Worm (Caenorhabditis elegans) whole organism, L4 larva: ENCODE measurements around the gene nish-1.
A peak's percentile ranks its signal among the peaks of the same experiment; 100 is the strongest.

Source experiments
- T26A8.4 ChIP-seq: fragments of 200-800 bp; sonication (Bioruptor generic); IDR thresholded peaks from 2 replicates; pipeline ENCODE4 v1.3.6; 2022; ENCODE audit warnings: missing genetic modification characterization, missing compliant biosample characterization
- ZK337.2 ChIP-seq: fragments of 200-800 bp; sonication (Bioruptor generic); IDR thresholded peaks from 2 replicates; pipeline ENCODE4 v1.3.6; 2022; ENCODE audit warnings: missing genetic modification reagents, missing genetic modification characterization, missing compliant biosample characterization
- aha-1 ChIP-seq: fragments of 150-350 bp; peaks from one replicate; lab custom pipeline; 2014; ENCODE audit warnings: missing biosample characterization, missing genetic modification characterization
- aly-2 ChIP-seq: sonication (generic microtip); optimal IDR thresholded peaks from 2 replicates; lab custom pipeline; 2018; ENCODE audit warnings: missing biosample characterization, missing genetic modification characterization
- arid-1 ChIP-seq: fragments of 200-800 bp; sonication (Bioruptor generic); conservative IDR thresholded peaks from 2 replicates; pipeline ENCODE4 v1.3.6; 2022; ENCODE audit warnings: missing genetic modification reagents, missing genetic modification characterization, missing compliant biosample characterization
- attf-4 ChIP-seq: sonication (generic microtip); optimal IDR thresholded peaks from 3 replicates; lab custom pipeline; 2017; ENCODE audit warnings: missing biosample characterization, missing genetic modification characterization
- ceh-20 ChIP-seq: fragments of 200-800 bp; sonication (Bioruptor generic); IDR thresholded peaks from 2 replicates; pipeline ENCODE4 v1.3.6; 2022; ENCODE audit warnings: missing genetic modification reagents, missing genetic modification characterization, missing compliant biosample characterization
- ceh-28 ChIP-seq: fragments of 150-350 bp; optimal IDR thresholded peaks from 2 replicates; lab custom pipeline; 2014; ENCODE audit warnings: missing biosample characterization, missing genetic modification reagents, missing genetic modification characterization
- ceh-32 ChIP-seq: sonication (generic microtip); optimal IDR thresholded peaks from 2 replicates; lab custom pipeline; 2016; ENCODE audit warnings: mild to moderate bottlenecking, missing genetic modification characterization, missing compliant biosample characterization; ENCODE audit not compliant: poor library complexity
- ceh-82 ChIP-seq: sonication (generic microtip); optimal IDR thresholded peaks from 2 replicates; lab custom pipeline; 2017; ENCODE audit warnings: missing biosample characterization, missing genetic modification characterization
- ctbp-1 ChIP-seq: fragments of 200-800 bp; sonication (Bioruptor generic); IDR thresholded peaks from 2 replicates; pipeline ENCODE4 v1.3.6; 2022; ENCODE audit warnings: missing genetic modification reagents, missing genetic modification characterization, missing compliant biosample characterization
- daf-16 ChIP-seq, 3 experiments: sonication (generic microtip); optimal IDR thresholded peaks; 2 replicates each; lab custom pipeline; 2016 to 2017; ENCODE audit warnings: missing genetic modification characterization in 3 of 3, missing genetic modification reagents in 3 of 3, mild to moderate bottlenecking in 2 of 3, missing compliant biosample characterization in 2 of 3, missing biosample characterization in 1 of 3, moderate library complexity in 1 of 3
- dpl-1 ChIP-seq: fragments of 150-350 bp; optimal IDR thresholded peaks from 2 replicates; lab custom pipeline; 2014; ENCODE audit warnings: missing biosample characterization, missing genetic modification reagents, missing genetic modification characterization
- egl-43 ChIP-seq: fragments of 200-800 bp; sonication (Bioruptor generic); IDR thresholded peaks from 2 replicates; pipeline ENCODE4 v1.3.6; 2022; ENCODE audit warnings: missing genetic modification reagents, missing genetic modification characterization, missing compliant biosample characterization
- fkh-10 ChIP-seq: fragments of 150-350 bp; optimal IDR thresholded peaks from 2 replicates; lab custom pipeline; 2014; ENCODE audit warnings: missing biosample characterization, missing genetic modification reagents, missing genetic modification characterization
- gei-8 ChIP-seq: fragments of 200-800 bp; sonication (Bioruptor generic); optimal IDR thresholded peaks from 2 replicates; lab custom pipeline; 2018; ENCODE audit warnings: mild to moderate bottlenecking, missing genetic modification characterization, missing compliant biosample characterization
- hlh-30 ChIP-seq: sonication (generic microtip); optimal IDR thresholded peaks from 2 replicates; lab custom pipeline; 2017; ENCODE audit warnings: antibody characterized with exemption, mild to moderate bottlenecking, missing genetic modification characterization, missing compliant biosample characterization; ENCODE audit not compliant: insufficient read depth
- jun-1 ChIP-seq: fragments of 150-350 bp; optimal IDR thresholded peaks from 2 replicates; lab custom pipeline; 2014; ENCODE audit warnings: missing biosample characterization, missing genetic modification reagents, missing genetic modification characterization
- lim-7 ChIP-seq: fragments of 200-800 bp; sonication (Bioruptor generic); IDR thresholded peaks from 2 replicates; pipeline ENCODE4 v1.3.6; 2022; ENCODE audit warnings: missing genetic modification characterization, missing compliant biosample characterization
- lin-1 ChIP-seq: fragments of 200-800 bp; sonication (Bioruptor generic); IDR thresholded peaks from 2 replicates; pipeline ENCODE4 v1.3.6; 2022; ENCODE audit warnings: missing genetic modification reagents, missing genetic modification characterization, missing compliant biosample characterization
- lin-13 ChIP-seq: fragments of 150-350 bp; optimal IDR thresholded peaks from 2 replicates; lab custom pipeline; 2014; ENCODE audit warnings: missing biosample characterization, missing genetic modification reagents, missing genetic modification characterization
- lin-29 ChIP-seq: fragments of 200-800 bp; sonication (Bioruptor generic); IDR thresholded peaks from 2 replicates; pipeline ENCODE4 v1.3.6; 2022; ENCODE audit warnings: missing genetic modification reagents, missing genetic modification characterization, missing compliant biosample characterization
- lin-38 ChIP-seq: fragments of 200-800 bp; sonication (Bioruptor generic); IDR thresholded peaks from 2 replicates; pipeline ENCODE4 v1.3.6; 2022; ENCODE audit warnings: missing genetic modification reagents, missing genetic modification characterization, missing compliant biosample characterization
- lin-39 ChIP-seq: fragments of 150-350 bp; optimal IDR thresholded peaks from 2 replicates; lab custom pipeline; 2014; ENCODE audit warnings: missing biosample characterization, missing genetic modification reagents, missing genetic modification characterization
- mdl-1 ChIP-seq, 2 experiments: fragments of 150-350 bp in 1 of 2; sonication (generic microtip) in 1 of 2; optimal IDR thresholded peaks; 2 replicates each; lab custom pipeline; 2014 to 2017; ENCODE audit warnings: missing biosample characterization in 2 of 2, missing genetic modification characterization in 2 of 2
- mdt-29 ChIP-seq: fragments of 200-800 bp; sonication (Bioruptor generic); IDR thresholded peaks from 2 replicates; pipeline ENCODE4 v1.3.6; 2022; ENCODE audit warnings: missing genetic modification reagents, missing genetic modification characterization, missing compliant biosample characterization
- mep-1 ChIP-seq: fragments of 150-350 bp; sonication (generic microtip); optimal IDR thresholded peaks from 3 replicates; lab custom pipeline; 2014; ENCODE audit warnings: missing biosample characterization, missing genetic modification characterization
- mxl-3 ChIP-seq: fragments of 200-800 bp; sonication (Bioruptor generic); optimal IDR thresholded peaks from 2 replicates; lab custom pipeline; 2018; ENCODE audit warnings: mild to moderate bottlenecking, missing genetic modification characterization, missing compliant biosample characterization
- nhr-102 ChIP-seq: sonication (generic microtip); optimal IDR thresholded peaks from 2 replicates; lab custom pipeline; 2016; ENCODE audit warnings: mild to moderate bottlenecking, missing genetic modification characterization, moderate library complexity, missing compliant biosample characterization
- nhr-111 ChIP-seq: fragments of 200-800 bp; sonication (Bioruptor generic); optimal IDR thresholded peaks from 2 replicates; lab custom pipeline; 2018; ENCODE audit warnings: mild to moderate bottlenecking, missing genetic modification characterization, missing compliant biosample characterization
- nhr-237 ChIP-seq: sonication (generic microtip); optimal IDR thresholded peaks from 2 replicates; lab custom pipeline; 2017; ENCODE audit warnings: missing biosample characterization, missing genetic modification characterization
- nhr-25 ChIP-seq: sonication (generic microtip); optimal IDR thresholded peaks from 2 replicates; lab custom pipeline; 2017; ENCODE audit warnings: missing genetic modification characterization, mild to moderate bottlenecking, missing compliant biosample characterization, antibody characterized with exemption, moderate library complexity, borderline replicate concordance; ENCODE audit not compliant: insufficient read depth
- nhr-42 ChIP-seq: fragments of 200-800 bp; sonication (Bioruptor generic); IDR thresholded peaks from 2 replicates; pipeline ENCODE4 v1.3.6; 2022; ENCODE audit warnings: missing genetic modification characterization, missing compliant biosample characterization
- nhr-6 ChIP-seq: fragments of 150-350 bp; optimal IDR thresholded peaks from 2 replicates; lab custom pipeline; 2014; ENCODE audit warnings: missing biosample characterization, missing genetic modification characterization
- nhr-76 ChIP-seq: fragments of 150-350 bp; optimal IDR thresholded peaks from 2 replicates; lab custom pipeline; 2014; ENCODE audit warnings: missing biosample characterization, missing genetic modification characterization
- nhr-77 ChIP-seq: fragments of 150-350 bp; optimal IDR thresholded peaks from 2 replicates; lab custom pipeline; 2014; ENCODE audit warnings: missing biosample characterization, missing genetic modification characterization
- pha-4 ChIP-seq, 2 experiments: fragments of 150-350 bp in 1 of 2; fragments of 200-800 bp in 1 of 2; sonication (Bioruptor generic) in 1 of 2; IDR thresholded peaks in 1 of 2; optimal IDR thresholded peaks in 1 of 2; 2 replicates each; pipeline versions ENCODE4 v1.3.6 to Lab custom; 2014 to 2022; ENCODE audit warnings: missing genetic modification characterization in 2 of 2, missing genetic modification reagents in 2 of 2, missing biosample characterization in 1 of 2, missing compliant biosample characterization in 1 of 2
- pqm-1 ChIP-seq: sonication (generic microtip); optimal IDR thresholded peaks from 2 replicates; lab custom pipeline; 2017; ENCODE audit warnings: missing biosample characterization, missing genetic modification characterization
- sdz-12 ChIP-seq: fragments of 200-800 bp; sonication (Bioruptor generic); optimal IDR thresholded peaks from 2 replicates; lab custom pipeline; 2018; ENCODE audit warnings: mild to moderate bottlenecking, missing genetic modification characterization, missing compliant biosample characterization
- skn-1 ChIP-seq: fragments of 150-350 bp; optimal IDR thresholded peaks from 2 replicates; lab custom pipeline; 2014; ENCODE audit warnings: missing biosample characterization, missing genetic modification characterization
- snpc-1.2 ChIP-seq: fragments of 200-800 bp; sonication (Bioruptor generic); IDR thresholded peaks from 2 replicates; pipeline ENCODE4 v1.3.6; 2022; ENCODE audit warnings: missing genetic modification reagents, missing genetic modification characterization, missing compliant biosample characterization
- snpc-4 ChIP-seq: fragments of 150-350 bp; optimal IDR thresholded peaks from 2 replicates; lab custom pipeline; 2014; ENCODE audit warnings: missing biosample characterization, missing genetic modification characterization
- spr-1 ChIP-seq: sonication (generic microtip); optimal IDR thresholded peaks from 2 replicates; lab custom pipeline; 2016; ENCODE audit warnings: mild to moderate bottlenecking, missing genetic modification characterization, missing compliant biosample characterization
- tra-1 ChIP-seq: fragments of 200-800 bp; sonication (Bioruptor generic); IDR thresholded peaks from 2 replicates; pipeline ENCODE4 v1.3.6; 2022; ENCODE audit warnings: missing genetic modification reagents, missing genetic modification characterization, missing compliant biosample characterization
- unc-39 ChIP-seq: sonication (generic microtip); optimal IDR thresholded peaks from 2 replicates; lab custom pipeline; 2017; ENCODE audit warnings: missing biosample characterization, missing genetic modification characterization
- vab-7 ChIP-seq: fragments of 200-800 bp; sonication (Bioruptor generic); IDR thresholded peaks from 2 replicates; pipeline ENCODE4 v1.3.6; 2022; ENCODE audit warnings: missing genetic modification reagents, missing genetic modification characterization, missing compliant biosample characterization
- zag-1 ChIP-seq: fragments of 150-350 bp; optimal IDR thresholded peaks from 2 replicates; lab custom pipeline; 2014; ENCODE audit warnings: missing biosample characterization, missing genetic modification characterization
- zfp-2 ChIP-seq: sonication (generic microtip); optimal IDR thresholded peaks from 2 replicates; lab custom pipeline; 2016; ENCODE audit warnings: mild to moderate bottlenecking, missing genetic modification characterization, missing compliant biosample characterization
- zfp-3 ChIP-seq: fragments of 200-800 bp; sonication (Bioruptor generic); conservative IDR thresholded peaks from 2 replicates; pipeline ENCODE4 v1.3.6; 2022; ENCODE audit warnings: missing genetic modification reagents, missing genetic modification characterization, missing compliant biosample characterization
- zip-11 ChIP-seq: fragments of 200-800 bp; sonication (Bioruptor generic); IDR thresholded peaks from 2 replicates; pipeline ENCODE4 v1.3.6; 2022; ENCODE audit warnings: missing genetic modification characterization, missing compliant biosample characterization
- ztf-11 ChIP-seq: fragments of 150-350 bp; optimal IDR thresholded peaks from 2 replicates; lab custom pipeline; 2014; ENCODE audit warnings: missing biosample characterization, missing genetic modification characterization
- ztf-7 ChIP-seq: fragments of 150-350 bp; optimal IDR thresholded peaks from 2 replicates; lab custom pipeline; 2014; ENCODE audit warnings: missing biosample characterization, missing genetic modification characterization

Gene nish-1

ce11 chrIV:10852403-10852802 is 11.7 kb upstream of the nish-1 start:
- TF ChIP-seq nhr-102 (no peak), pha-4 (GFP tag; IDR thresholded peaks at IDR 0.05; lab: Robert Waterston, UW) (no peak), pha-4 (tag; optimal IDR thresholded peaks at IDR 0.05; lab: Kevin White, UChicago) (peak; percentile 19), nhr-111 (GFP tag; lab: Kevin White, UChicago) (no peak), aly-2 (tag; lab: Kevin White, UChicago) (no peak), snpc-1.2 (GFP tag; lab: Robert Waterston, UW) (no peak), zfp-2 (no peak), nhr-77 (tag; lab: Kevin White, UChicago) (no peak), ZK337.2 (GFP tag; lab: Robert Waterston, UW) (no peak), hlh-30 (tag; lab: Kevin White, UChicago) (peak; percentile 4), aha-1 (tag; lab: Kevin White, UChicago) (no peak), arid-1 (no peak), mdl-1 (tag; optimal IDR thresholded peaks at IDR 0.05; lab: Kevin White, UChicago) (peak in 1 of 2 experiments; percentile 45), nhr-42 (GFP tag; lab: Robert Waterston, UW) (no peak), lin-39 (tag; lab: Kevin White, UChicago) (no peak), mxl-3 (GFP tag; lab: Kevin White, UChicago) (no peak), attf-4 (tag; lab: Kevin White, UChicago) (no peak), T26A8.4 (GFP tag; lab: Robert Waterston, UW) (no peak), snpc-4 (tag; lab: Kevin White, UChicago) (no peak), nhr-6 (tag; lab: Kevin White, UChicago) (peak; percentile 26), nhr-25 (tag; lab: Kevin White, UChicago) (no peak), zip-11 (GFP tag; lab: Robert Waterston, UW) (no peak), zag-1 (tag; lab: Kevin White, UChicago) (no peak), lin-29 (GFP tag; lab: Robert Waterston, UW) (no peak), pqm-1 (tag; lab: Kevin White, UChicago) (no peak), ceh-82 (tag; lab: Kevin White, UChicago) (no peak), egl-43 (GFP tag; lab: Robert Waterston, UW) (no peak), daf-16 (GFP tag; optimal IDR thresholded peaks at IDR 0.05; lab: Kevin White, UChicago) (no peak), daf-16 (tag; optimal IDR thresholded peaks at IDR 0.05; lab: Kevin White, UChicago) (peak; percentile 35), ceh-28 (tag; lab: Kevin White, UChicago) (no peak), sdz-12 (GFP tag; lab: Kevin White, UChicago) (no peak), zfp-3 (no peak), mep-1 (tag; lab: Kevin White, UChicago) (peak; percentile 42), gei-8 (GFP tag; lab: Kevin White, UChicago) (no peak), ceh-20 (GFP tag; lab: Robert Waterston, UW) (no peak), tra-1 (GFP tag; lab: Robert Waterston, UW) (no peak), skn-1 (tag; lab: Kevin White, UChicago) (no peak), dpl-1 (GFP tag; lab: Kevin White, UChicago) (no peak), nhr-76 (tag; lab: Kevin White, UChicago) (no peak), fkh-10 (GFP tag; lab: Kevin White, UChicago) (no peak), lin-13 (no peak), ztf-11 (tag; lab: Kevin White, UChicago) (no peak), lin-38 (GFP tag; lab: Robert Waterston, UW) (no peak), ztf-7 (no peak), jun-1 (tag; lab: Kevin White, UChicago) (no peak), mdt-29 (GFP tag; lab: Robert Waterston, UW) (no peak), vab-7 (no peak), lim-7 (GFP tag; lab: Robert Waterston, UW) (no peak), ctbp-1 (GFP tag; lab: Robert Waterston, UW) (no peak), lin-1 (GFP tag; lab: Robert Waterston, UW) (no peak), spr-1 (no peak), nhr-237 (tag; lab: Kevin White, UChicago) (no peak), ceh-32 (no peak), unc-39 (tag; lab: Kevin White, UChicago) (no peak)
